Worm (Caenorhabditis elegans) whole organism, mixed stage, embryonic: ENCODE results near the gene R08E3.1.

Experiments
- ceh-43 ChIP-seq: fragments of 200-800 bp; sonication (Bioruptor generic); optimal IDR thresholded peaks from 2 replicates; lab custom pipeline; 2018; ENCODE audit warnings: mild to moderate bottlenecking, missing genetic modification characterization, moderate library complexity, missing compliant biosample characterization
- ces-1 ChIP-seq: fragments of 150-350 bp; optimal IDR thresholded peaks from 2 replicates; lab custom pipeline; 2014; ENCODE audit warnings: missing biosample characterization, missing genetic modification reagents, missing genetic modification characterization
- elt-1 ChIP-seq: sonication (generic microtip); optimal IDR thresholded peaks from 2 replicates; lab custom pipeline; 2017; ENCODE audit warnings: missing genetic modification characterization, mild to moderate bottlenecking, missing compliant biosample characterization, antibody characterized with exemption, moderate library complexity, borderline replicate concordance; ENCODE audit not compliant: insufficient read depth
- ham-2 ChIP-seq: fragments of 200-800 bp; sonication (Bioruptor generic); optimal IDR thresholded peaks from 2 replicates; lab custom pipeline; 2018; ENCODE audit warnings: mild to moderate bottlenecking, missing genetic modification characterization, missing compliant biosample characterization
- hlh-1 ChIP-seq: fragments of 150-350 bp; optimal IDR thresholded peaks from 2 replicates; lab custom pipeline; 2014; ENCODE audit warnings: missing biosample characterization, missing genetic modification reagents, missing genetic modification characterization
- mep-1 ChIP-seq: fragments of 150-350 bp; optimal IDR thresholded peaks from 2 replicates; lab custom pipeline; 2017; ENCODE audit warnings: missing biosample characterization, missing genetic modification reagents, missing genetic modification characterization, inconsistent platforms
- mls-2 ChIP-seq: sonication (generic microtip); optimal IDR thresholded peaks from 2 replicates; lab custom pipeline; 2016; ENCODE audit warnings: mild to moderate bottlenecking, missing genetic modification characterization, moderate library complexity, missing compliant biosample characterization
- nhr-12 ChIP-seq: fragments of 150-350 bp; optimal IDR thresholded peaks from 2 replicates; lab custom pipeline; 2014; ENCODE audit warnings: missing biosample characterization, missing genetic modification characterization
- nhr-2 ChIP-seq: fragments of 150-350 bp; optimal IDR thresholded peaks from 2 replicates; lab custom pipeline; 2014; ENCODE audit warnings: missing biosample characterization, missing genetic modification characterization
- nhr-237 ChIP-seq: fragments of 150-350 bp; optimal IDR thresholded peaks from 2 replicates; lab custom pipeline; 2014; ENCODE audit warnings: missing biosample characterization, missing genetic modification characterization
- nhr-76 ChIP-seq: sonication (generic microtip); optimal IDR thresholded peaks from 2 replicates; lab custom pipeline; 2017; ENCODE audit warnings: missing biosample characterization, missing genetic modification characterization
- sem-2 ChIP-seq: fragments of 200-800 bp; sonication (Bioruptor generic); optimal IDR thresholded peaks from 2 replicates; lab custom pipeline; 2018; ENCODE audit warnings: mild to moderate bottlenecking, missing genetic modification characterization, missing compliant biosample characterization
- sptf-1 ChIP-seq: sonication (generic microtip); optimal IDR thresholded peaks from 2 replicates; lab custom pipeline; 2017; ENCODE audit warnings: mild to moderate bottlenecking, missing genetic modification characterization, moderate library complexity, missing compliant biosample characterization

Gene R08E3.1

ce11 chrX:4881310-4881709, 58.9 kb downstream of the R08E3.1 start:
- TF ChIP-seq hlh-1 (tag; lab: Kevin White, UChicago) (no peak), ces-1 (peak; percentile 17), elt-1 (tag; lab: Kevin White, UChicago) (no peak), sem-2 (GFP tag; lab: Kevin White, UChicago) (no peak), ceh-43 (GFP tag; lab: Kevin White, UChicago) (no peak), nhr-76 (tag; lab: Kevin White, UChicago) (no peak), sptf-1 (peak; percentile 0), mls-2 (tag; lab: Kevin White, UChicago) (peak; percentile 41), mep-1 (no peak), nhr-12 (no peak), nhr-237 (tag; lab: Kevin White, UChicago) (no peak), nhr-2 (tag; lab: Kevin White, UChicago) (peak; percentile 30), ham-2 (GFP tag; lab: Kevin White, UChicago) (no peak)
